Fruit fly (Drosophila melanogaster): ENCODE measurements around the gene CG13299.

DNA sequence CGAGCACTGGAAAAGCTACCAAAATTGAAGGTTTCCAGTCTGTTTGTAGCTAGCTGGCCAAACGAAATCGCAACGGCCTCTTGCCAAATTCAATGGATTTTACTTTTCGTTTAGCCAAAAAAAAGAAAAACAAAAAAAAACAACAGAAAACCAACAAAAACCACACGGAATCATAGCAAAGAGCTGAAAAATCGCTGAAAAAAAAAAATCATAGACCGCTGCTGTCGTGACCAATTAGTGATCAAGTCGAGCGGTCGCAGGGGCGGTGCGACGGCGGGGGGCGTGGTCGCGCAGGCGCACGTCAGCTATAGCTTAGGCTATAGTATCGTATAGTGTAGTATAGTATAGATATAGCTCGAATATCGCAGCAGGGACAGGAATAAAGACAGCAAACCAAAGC lies 42.8 kb upstream of the CG13299 start:
- TF ChIP-seq Abd-B (GFP tag; optimal IDR thresholded peaks at IDR 0.05) (no peak), CG9705 (GFP tag; optimal IDR thresholded peaks at IDR 0.05) (no peak), CrebA (GFP tag; optimal IDR thresholded peaks at IDR 0.05; ENCODE audit: borderline replicate concordance) (no peak), Rel (GFP tag; optimal IDR thresholded peaks at IDR 0.05) (no peak), Rel (tag; optimal IDR thresholded peaks at IDR 0.05) (no peak), woc (GFP tag; optimal IDR thresholded peaks at IDR 0.05) (no peak), usp (GFP tag; optimal IDR thresholded peaks at IDR 0.05) (no peak), N (GFP tag; optimal IDR thresholded peaks at IDR 0.05) (no peak), sv (GFP tag; optimal IDR thresholded peaks at IDR 0.05) (no peak), Dfd (GFP tag; optimal IDR thresholded peaks at IDR 0.05) (no peak), Sp1 (GFP tag; optimal IDR thresholded peaks at IDR 0.05) (no peak)

All from whole organism, wandering third instar larva.